Fruit fly (Drosophila melanogaster) whole organism, embryonic: ENCODE measurements around the gene CG5139.

ENCODE experiments used
- CG13296 ChIP-seq: fragments of 200-800 bp; sonication (Bioruptor generic); optimal IDR thresholded peaks from 3 replicates; lab custom pipeline; 2018; ENCODE audit warnings: missing biosample characterization, mild to moderate bottlenecking, missing genetic modification characterization
- CG13775 ChIP-seq: fragments of 200-800 bp; sonication (Bioruptor generic); optimal IDR thresholded peaks from 3 replicates; lab custom pipeline; 2017; ENCODE audit warnings: missing biosample characterization, mild to moderate bottlenecking, missing genetic modification characterization
- CG18262 ChIP-seq: fragments of 200-800 bp; optimal IDR thresholded peaks from 3 replicates; lab custom pipeline; 2019; ENCODE audit warnings: missing biosample characterization, mild to moderate bottlenecking, missing genetic modification characterization, moderate library complexity
- CG18476 ChIP-seq: fragments of 200-800 bp; sonication (Bioruptor generic); optimal IDR thresholded peaks from 2 replicates; lab custom pipeline; 2016; ENCODE audit warnings: missing biosample characterization, mild to moderate bottlenecking, missing genetic modification characterization
- CG30020 ChIP-seq: fragments of 200-800 bp; optimal IDR thresholded peaks from 2 replicates; lab custom pipeline; 2019; ENCODE audit warnings: missing biosample characterization, mild to moderate bottlenecking, missing genetic modification characterization, moderate library complexity
- CG4404 ChIP-seq: fragments of 200-800 bp; sonication (Bioruptor generic); IDR thresholded peaks from 2 replicates; pipeline ENCODE4 v1.3.6; 2022; ENCODE audit warnings: missing biosample characterization, missing genetic modification characterization
- caup ChIP-seq: fragments of 200-800 bp; sonication (Bioruptor generic); optimal IDR thresholded peaks from 3 replicates; lab custom pipeline; 2017; ENCODE audit warnings: missing biosample characterization, mild to moderate bottlenecking, missing genetic modification characterization, moderate library complexity; ENCODE audit not compliant: severe bottlenecking
- nom ChIP-seq: fragments of 200-800 bp; sonication (Bioruptor generic); optimal IDR thresholded peaks from 2 replicates; lab custom pipeline; 2017; ENCODE audit warnings: missing biosample characterization, missing genetic modification characterization, mild to moderate bottlenecking, moderate library complexity, missing genetic modification reagents
- tna ChIP-seq: fragments of 200-800 bp; sonication (Bioruptor generic); IDR thresholded peaks from 2 replicates; pipeline ENCODE4 v1.3.6; 2022; ENCODE audit warnings: missing biosample characterization, missing genetic modification characterization; ENCODE audit not compliant: partially characterized antibody
- zfh1 ChIP-seq: fragments of 200-800 bp; sonication (Bioruptor generic); IDR thresholded peaks from 3 replicates; pipeline ENCODE4 v1.3.6; 2022; ENCODE audit warnings: missing biosample characterization, missing genetic modification characterization

DNA sequence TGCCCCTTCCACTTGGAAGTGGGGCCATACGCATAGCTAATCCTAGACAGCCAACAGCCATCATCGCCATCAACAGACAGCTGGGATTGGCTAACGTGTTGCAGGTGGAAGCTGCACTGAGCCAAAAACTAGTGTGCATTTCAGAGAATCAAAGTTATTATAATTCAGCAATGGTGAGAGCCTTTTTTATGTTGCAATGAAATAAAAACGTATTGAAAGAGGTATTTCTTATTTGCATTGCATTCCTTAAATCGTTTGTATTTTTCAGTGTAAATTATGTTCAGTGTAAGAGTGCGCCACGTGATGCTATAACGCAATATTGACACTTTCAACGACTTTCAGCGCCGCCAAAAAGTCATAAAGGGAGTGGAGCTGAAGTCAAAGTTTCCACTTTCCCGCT is 14.5 kb upstream of the CG5139 start:
- no peak for TF ChIP-seq CG13775 (GFP tag; lab: Kevin White, UChicago)
- TF ChIP-seq CG30020 (tag; lab: Kevin White, UChicago), result no peak
- no peak for TF ChIP-seq CG18476 (GFP tag; lab: Kevin White, UChicago)
- TF ChIP-seq CG18262 (tag; lab: Kevin White, UChicago), result no peak
- no peak for TF ChIP-seq CG4404
- TF ChIP-seq CG13296 (GFP tag; lab: Kevin White, UChicago), result no peak
- no peak for TF ChIP-seq caup (GFP tag; lab: Kevin White, UChicago)
- TF ChIP-seq nom (GFP tag; lab: Kevin White, UChicago), result no peak
- no peak for TF ChIP-seq tna (GFP tag; lab: Robert Waterston, UW)
- TF ChIP-seq zfh1 (GFP tag; lab: Robert Waterston, UW), result no peak
